Fruit fly (Drosophila melanogaster): ENCODE measurements around the gene CG34404.

CG34404 gene

DNA sequence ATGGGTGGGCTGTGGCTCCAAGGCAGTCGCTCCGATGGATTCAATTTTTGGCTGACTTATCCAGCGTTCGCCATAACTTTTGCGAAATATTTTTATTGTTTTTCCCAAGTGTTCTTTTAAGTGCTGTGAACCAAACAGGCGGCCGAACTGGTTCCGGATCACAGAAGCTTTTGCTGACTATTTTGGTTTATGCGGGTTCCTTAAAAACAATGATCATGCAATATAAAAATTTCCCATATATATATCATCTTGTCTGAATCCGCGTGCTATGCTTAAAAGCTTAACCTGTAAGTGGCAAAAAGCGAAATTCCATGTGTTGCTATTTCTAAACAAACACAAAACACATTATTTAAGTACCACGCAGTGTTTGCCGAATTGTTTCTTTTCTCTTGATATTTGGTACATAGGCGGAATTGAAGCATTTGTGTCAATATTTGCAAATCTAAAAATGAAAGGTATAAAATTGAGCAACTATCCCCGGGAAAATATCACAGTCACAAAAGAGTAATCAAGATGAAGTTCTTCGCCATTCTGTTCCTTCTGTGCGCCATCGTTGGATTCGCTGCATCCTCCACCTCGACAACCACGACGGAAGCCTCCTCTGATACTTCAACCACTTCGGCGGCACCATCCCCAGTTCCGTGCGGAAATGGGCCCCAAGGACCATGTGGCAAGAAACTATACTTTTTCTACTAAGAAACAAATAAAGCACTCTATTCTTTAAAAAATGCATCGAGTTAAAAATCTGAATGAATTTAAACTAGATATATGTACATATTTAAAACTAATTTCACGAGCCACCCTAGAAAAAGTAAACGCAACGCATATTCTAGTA lies 47.3 kb downstream of the CG34404 start, which contains the start of the genes CG6276 and CG44040 (continued):
- peak; percentile 22 for TF ChIP-seq CG11723 (GFP tag; optimal IDR thresholded peaks at IDR 0.05)
- peak; percentile 27 for TF ChIP-seq PHDP (tag; optimal IDR thresholded peaks at IDR 0.05)
- TF ChIP-seq prd (optimal IDR thresholded peaks at IDR 0.05): no peak
- TF ChIP-seq prd (GFP tag; IDR thresholded peaks at IDR 0.05): peak; percentile 32; the same call in 1 of the 3 replicates
- peak; percentile 22 for TF ChIP-seq CG10462 (GFP tag; optimal IDR thresholded peaks at IDR 0.05)
- TF ChIP-seq inv (GFP tag; IDR thresholded peaks at IDR 0.05; ENCODE audit: partially characterized antibody): no peak
- no peak for TF ChIP-seq Bdp1 (GFP tag; optimal IDR thresholded peaks at IDR 0.05)
- TF ChIP-seq Atf6 (GFP tag; IDR thresholded peaks at IDR 0.05): peak; percentile 62; the same call in 1 of the 2 replicates
- no peak for TF ChIP-seq CG2889 (GFP tag; IDR thresholded peaks at IDR 0.05)
- no peak for TF ChIP-seq sens-2 (GFP tag; IDR thresholded peaks at IDR 0.05)
- no peak for TF ChIP-seq hbn (GFP tag; IDR thresholded peaks at IDR 0.05; ENCODE audit: partially characterized antibody)
- peak; percentile 23 for TF ChIP-seq vfl (GFP tag; optimal IDR thresholded peaks at IDR 0.05)
- no peak for TF ChIP-seq CG15011 (GFP tag; optimal IDR thresholded peaks at IDR 0.05)
- no peak for TF ChIP-seq CG7271 (tag; optimal IDR thresholded peaks at IDR 0.05)
- peak; percentile 2 for TF ChIP-seq gsb-n (tag; optimal IDR thresholded peaks at IDR 0.05)
- TF ChIP-seq CG6654 (GFP tag; optimal IDR thresholded peaks at IDR 0.05): no peak
- TF ChIP-seq Ets97D (GFP tag; optimal IDR thresholded peaks at IDR 0.05): peak; percentile 28
- TF ChIP-seq wek (GFP tag; optimal IDR thresholded peaks at IDR 0.05): no peak
- no peak for TF ChIP-seq E2f2 (GFP tag; IDR thresholded peaks at IDR 0.05)
- TF ChIP-seq ci (GFP tag; IDR thresholded peaks at IDR 0.05): peak; percentile 62; the same call in 2 of the 3 replicates
- TF ChIP-seq CG4730 (GFP tag; IDR thresholded peaks at IDR 0.05): no peak
- TF ChIP-seq fd102C (GFP tag; optimal IDR thresholded peaks at IDR 0.05): no peak
- no peak for TF ChIP-seq Nf-YB (GFP tag; optimal IDR thresholded peaks at IDR 0.05)
- TF ChIP-seq Ada2b (GFP tag; IDR thresholded peaks at IDR 0.05): no peak
- no peak for TF ChIP-seq CG7963 (GFP tag; IDR thresholded peaks at IDR 0.05; ENCODE audit: partially characterized antibody)
- TF ChIP-seq CG1024 (GFP tag; IDR thresholded peaks at IDR 0.05): no peak
- TF ChIP-seq Neu2 (GFP tag; optimal IDR thresholded peaks at IDR 0.05; ENCODE audit: borderline replicate concordance): no peak
- peak; percentile 48 for TF ChIP-seq bcd (GFP tag; optimal IDR thresholded peaks at IDR 0.05)
- no peak for TF ChIP-seq nerfin-2 (GFP tag; IDR thresholded peaks at IDR 0.05; ENCODE audit: partially characterized antibody)
- TF ChIP-seq HmgD (GFP tag; optimal IDR thresholded peaks at IDR 0.05): no peak
- TF ChIP-seq gcm2 (GFP tag; optimal IDR thresholded peaks at IDR 0.05): no peak
- peak in 1 of 2 experiments; percentile 3 for TF ChIP-seq insv (GFP tag; optimal IDR thresholded peaks at IDR 0.05)
- no peak for TF ChIP-seq dm (GFP tag; optimal IDR thresholded peaks at IDR 0.05)
- no peak for TF ChIP-seq Lhr (GFP tag; optimal IDR thresholded peaks at IDR 0.05)
- TF ChIP-seq CG17568 (GFP tag; optimal IDR thresholded peaks at IDR 0.05): no peak
- TF ChIP-seq CG10267 (tag; optimal IDR thresholded peaks at IDR 0.05): peak; percentile 13
- TF ChIP-seq sug (tag; optimal IDR thresholded peaks at IDR 0.05): peak; percentile 49
- TF ChIP-seq CG4707 (GFP tag; optimal IDR thresholded peaks at IDR 0.05): no peak
- peak; percentile 40 for TF ChIP-seq stwl (tag; optimal IDR thresholded peaks at IDR 0.05)
- peak; percentile 13 for TF ChIP-seq org-1 (GFP tag; optimal IDR thresholded peaks at IDR 0.05)
- no peak for TF ChIP-seq CG7745 (tag; optimal IDR thresholded peaks at IDR 0.05)
- TF ChIP-seq CHES-1-like (GFP tag; optimal IDR thresholded peaks at IDR 0.05): peak; percentile 30
- TF ChIP-seq CG15479 (GFP tag; optimal IDR thresholded peaks at IDR 0.05): no peak
- TF ChIP-seq CG18476 (GFP tag; optimal IDR thresholded peaks at IDR 0.05): no peak
- peak; percentile 23 for TF ChIP-seq p53 (GFP tag; optimal IDR thresholded peaks at IDR 0.05)
- peak; percentile 16 for TF ChIP-seq chn (GFP tag; optimal IDR thresholded peaks at IDR 0.05)
- TF ChIP-seq CG43689 (GFP tag; IDR thresholded peaks at IDR 0.05): peak; percentile 43; the same call in 1 of the 2 replicates
- peak; percentile 14 for TF ChIP-seq CG30020 (tag; optimal IDR thresholded peaks at IDR 0.05)
- TF ChIP-seq CG1792 (GFP tag; optimal IDR thresholded peaks at IDR 0.05): peak; percentile 63
